Worm (Caenorhabditis elegans) whole organism, young adult: ENCODE data around the gene grl-6.

ENCODE experiments used
- B0336.3 ChIP-seq: fragments of 200-800 bp; sonication (Bioruptor generic); IDR thresholded peaks from 2 replicates; pipeline ENCODE4 v1.3.6; 2022; ENCODE audit warnings: missing genetic modification characterization, missing compliant biosample characterization
- F22D6.2 ChIP-seq: sonication (generic microtip); optimal IDR thresholded peaks from 2 replicates; lab custom pipeline; 2016; ENCODE audit warnings: mild to moderate bottlenecking, missing genetic modification characterization, missing compliant biosample characterization
- F37B4.10 ChIP-seq: fragments of 200-800 bp; sonication (Bioruptor generic); IDR thresholded peaks from 2 replicates; pipeline ENCODE4 v1.3.6; 2022; ENCODE audit warnings: missing genetic modification characterization, missing compliant biosample characterization
- F39B2.1 ChIP-seq: fragments of 200-800 bp; sonication (Bioruptor generic); IDR thresholded peaks from 2 replicates; pipeline ENCODE4 v1.3.6; 2022; ENCODE audit warnings: missing genetic modification reagents, missing genetic modification characterization, missing compliant biosample characterization
- K12H6.12 ChIP-seq: fragments of 200-800 bp; sonication (Bioruptor generic); optimal IDR thresholded peaks from 2 replicates; lab custom pipeline; 2018; ENCODE audit warnings: mild to moderate bottlenecking, missing genetic modification characterization, missing compliant biosample characterization
- Y67H2A.10 ChIP-seq: fragments of 200-800 bp; sonication (Bioruptor generic); conservative IDR thresholded peaks from 2 replicates; pipeline ENCODE4 v1.3.6; 2022; ENCODE audit warnings: missing genetic modification reagents, missing genetic modification characterization, missing compliant biosample characterization
- ama-1 ChIP-seq, 3 experiments: fragments of 150-350 bp in 1 of 3; sonication (generic microtip) in 2 of 3; optimal IDR thresholded peaks; 2 replicates each; lab custom pipeline; 2014 to 2018; ENCODE audit warnings: missing biosample characterization in 2 of 3, missing genetic modification characterization in 2 of 3, missing genetic modification reagents in 2 of 3
- aptf-3 ChIP-seq: fragments of 200-800 bp; sonication (Bioruptor generic); IDR thresholded peaks from 2 replicates; pipeline ENCODE4 v1.3.6; 2022; ENCODE audit warnings: missing genetic modification characterization, missing compliant biosample characterization
- atf-7 ChIP-seq: sonication (generic microtip); optimal IDR thresholded peaks from 2 replicates; lab custom pipeline; 2017; ENCODE audit warnings: mild to moderate bottlenecking, missing genetic modification characterization, missing compliant biosample characterization
- athp-1 ChIP-seq: sonication (generic microtip); optimal IDR thresholded peaks from 2 replicates; lab custom pipeline; 2017; ENCODE audit warnings: mild to moderate bottlenecking, missing genetic modification characterization, missing compliant biosample characterization
- attf-3 ChIP-seq: fragments of 200-800 bp; sonication (Bioruptor generic); conservative IDR thresholded peaks from 2 replicates; pipeline ENCODE4 v1.3.6; 2022; ENCODE audit warnings: missing genetic modification reagents, missing genetic modification characterization, missing compliant biosample characterization
- cebp-1 ChIP-seq, 2 experiments: fragments of 200-800 bp in 1 of 2; sonication (Bioruptor generic) in 1 of 2; sonication (generic microtip) in 1 of 2; IDR thresholded peaks in 1 of 2; optimal IDR thresholded peaks in 1 of 2; 2 replicates each; pipeline versions ENCODE4 v1.3.6 to Lab custom; 2017 to 2022; ENCODE audit warnings: missing compliant biosample characterization in 2 of 2, missing genetic modification characterization in 2 of 2, mild to moderate bottlenecking in 1 of 2, missing genetic modification reagents in 1 of 2, moderate library complexity in 1 of 2
- cebp-2 ChIP-seq: fragments of 200-800 bp; sonication (Bioruptor generic); IDR thresholded peaks from 2 replicates; pipeline ENCODE4 v1.3.6; 2022; ENCODE audit warnings: missing genetic modification characterization, missing compliant biosample characterization
- dpl-1 ChIP-seq: fragments of 150-350 bp; optimal IDR thresholded peaks from 2 replicates; lab custom pipeline; 2014; ENCODE audit warnings: missing biosample characterization, missing genetic modification reagents, missing genetic modification characterization
- efl-1 ChIP-seq: fragments of 150-350 bp; optimal IDR thresholded peaks from 2 replicates; lab custom pipeline; 2014; ENCODE audit warnings: missing biosample characterization, missing genetic modification reagents, missing genetic modification characterization
- egl-18 ChIP-seq: fragments of 200-800 bp; sonication (Bioruptor generic); IDR thresholded peaks from 2 replicates; pipeline ENCODE4 v1.3.6; 2022; ENCODE audit warnings: missing genetic modification reagents, missing genetic modification characterization, missing compliant biosample characterization
- egrh-3 ChIP-seq: fragments of 200-800 bp; sonication (Bioruptor generic); IDR thresholded peaks from 2 replicates; pipeline ENCODE4 v1.3.6; 2022; ENCODE audit warnings: missing genetic modification reagents, missing genetic modification characterization, missing compliant biosample characterization
- ekl-4 ChIP-seq: fragments of 200-800 bp; sonication (Bioruptor generic); IDR thresholded peaks from 2 replicates; pipeline ENCODE4 v1.3.6; 2022; ENCODE audit warnings: missing genetic modification reagents, missing genetic modification characterization, missing compliant biosample characterization
- gei-17 ChIP-seq: fragments of 200-800 bp; sonication (Bioruptor generic); optimal IDR thresholded peaks from 2 replicates; lab custom pipeline; 2018; ENCODE audit warnings: mild to moderate bottlenecking, missing genetic modification characterization, missing compliant biosample characterization
- hlh-26 ChIP-seq: fragments of 200-800 bp; sonication (Bioruptor generic); conservative IDR thresholded peaks from 2 replicates; pipeline ENCODE4 v1.3.6; 2022; ENCODE audit warnings: missing genetic modification reagents, missing genetic modification characterization, missing compliant biosample characterization
- lsy-27 ChIP-seq: sonication (generic microtip); optimal IDR thresholded peaks from 2 replicates; lab custom pipeline; 2017; ENCODE audit warnings: missing genetic modification characterization, mild to moderate bottlenecking, missing compliant biosample characterization, antibody characterized with exemption, missing genotype, borderline replicate concordance; ENCODE audit not compliant: insufficient read depth
- mcd-1 ChIP-seq: fragments of 200-800 bp; sonication (Bioruptor generic); IDR thresholded peaks from 2 replicates; pipeline ENCODE4 v1.3.6; 2022; ENCODE audit warnings: missing genetic modification reagents, missing genetic modification characterization, missing compliant biosample characterization
- nhr-80 ChIP-seq: sonication (generic microtip); optimal IDR thresholded peaks from 2 replicates; lab custom pipeline; 2016; ENCODE audit warnings: missing genetic modification characterization, missing compliant biosample characterization
- nhr-90 ChIP-seq: sonication (generic microtip); optimal IDR thresholded peaks from 2 replicates; lab custom pipeline; 2016; ENCODE audit warnings: missing genotype, mild to moderate bottlenecking, missing genetic modification characterization, missing compliant biosample characterization
- pbrm-1 ChIP-seq: fragments of 200-800 bp; sonication (Bioruptor generic); IDR thresholded peaks from 2 replicates; pipeline ENCODE4 v1.3.6; 2022; ENCODE audit warnings: missing genetic modification reagents, missing genetic modification characterization, missing compliant biosample characterization
- pha-4 ChIP-seq: fragments of 150-350 bp; sonication (generic microtip); optimal IDR thresholded peaks from 2 replicates; lab custom pipeline; 2014; ENCODE audit warnings: missing biosample characterization, missing genetic modification reagents, missing genetic modification characterization
- rcor-1 ChIP-seq: fragments of 200-800 bp; sonication (Bioruptor generic); IDR thresholded peaks from 2 replicates; pipeline ENCODE4 v1.3.6; 2022; ENCODE audit warnings: missing genetic modification reagents, missing genetic modification characterization, missing compliant biosample characterization
- repo-1 ChIP-seq: sonication (generic microtip); optimal IDR thresholded peaks from 2 replicates; lab custom pipeline; 2017; ENCODE audit warnings: mild to moderate bottlenecking, missing genetic modification characterization, missing compliant biosample characterization
- snpc-1.1 ChIP-seq: sonication (generic microtip); optimal IDR thresholded peaks from 2 replicates; lab custom pipeline; 2017; ENCODE audit warnings: missing genetic modification characterization, mild to moderate bottlenecking, missing compliant biosample characterization, antibody characterized with exemption, moderate library complexity, missing genotype, missing genetic modification reagents; ENCODE audit not compliant: insufficient read depth
- snpc-1.3 ChIP-seq: sonication (generic microtip); optimal IDR thresholded peaks from 2 replicates; lab custom pipeline; 2017; ENCODE audit warnings: missing genetic modification characterization, mild to moderate bottlenecking, missing compliant biosample characterization, antibody characterized with exemption, moderate library complexity, missing genotype, missing genetic modification reagents; ENCODE audit not compliant: insufficient read depth
- somi-1 ChIP-seq: fragments of 200-800 bp; sonication (Bioruptor generic); optimal IDR thresholded peaks from 2 replicates; lab custom pipeline; 2018; ENCODE audit warnings: mild to moderate bottlenecking, missing genetic modification characterization, missing compliant biosample characterization
- xnd-1 ChIP-seq: sonication (generic microtip); optimal IDR thresholded peaks from 2 replicates; lab custom pipeline; 2016; ENCODE audit warnings: missing genotype, missing genetic modification reagents, missing genetic modification characterization, missing compliant biosample characterization
- zfh-2 ChIP-seq: fragments of 200-800 bp; sonication (Bioruptor generic); conservative IDR thresholded peaks from 2 replicates; pipeline ENCODE4 v1.3.6; 2022; ENCODE audit warnings: missing genetic modification reagents, missing genetic modification characterization, missing compliant biosample characterization
- ztf-22 ChIP-seq: fragments of 200-800 bp; sonication (Bioruptor generic); optimal IDR thresholded peaks from 2 replicates; lab custom pipeline; 2018; ENCODE audit warnings: mild to moderate bottlenecking, missing genetic modification characterization, moderate library complexity, missing compliant biosample characterization
- ztf-25 ChIP-seq: fragments of 200-800 bp; sonication (Bioruptor generic); IDR thresholded peaks from 2 replicates; pipeline ENCODE4 v1.3.6; 2022; ENCODE audit warnings: missing genetic modification reagents, missing genetic modification characterization, missing compliant biosample characterization

grl-6 gene

ce11 chrX:6410177-6410765, 40.5 kb downstream of the grl-6 start, which contains the start of gene mup-2:
TSS of gene mup-2 (minus strand) at chrX:6410227.
- 0 out of 2 replicates have a peak, but pooled peaks have one; percentile 13 for TF ChIP-seq rcor-1 (GFP tag; lab: Robert Waterston, UW)
- TF ChIP-seq attf-3 (GFP tag; lab: Robert Waterston, UW): no peak
- TF ChIP-seq somi-1 (GFP tag; lab: Kevin White, UChicago): peak; percentile 40
- peak; percentile 88 for TF ChIP-seq zfh-2

- TF ChIP-seq egrh-3 (GFP tag; lab: Robert Waterston, UW) (peak; percentile 12; the same call in 1 of the 2 replicates), cebp-2 (GFP tag; lab: Robert Waterston, UW) (no peak), zfh-2 (peak; percentile 78)
Measured at ce11 chrX:6408713-6409112, 42.0 kb downstream of the grl-6 start.

ce11 chrX:6408286-6408685, 42.5 kb downstream of the grl-6 start:
- peak; percentile 20 for TF ChIP-seq nhr-80
- no peak for TF ChIP-seq F37B4.10 (GFP tag; lab: Robert Waterston, UW)
- no peak for TF ChIP-seq lsy-27
- TF ChIP-seq F39B2.1 (GFP tag; lab: Robert Waterston, UW): no peak
- TF ChIP-seq, all 124 proteins: peak for 1

DNA sequence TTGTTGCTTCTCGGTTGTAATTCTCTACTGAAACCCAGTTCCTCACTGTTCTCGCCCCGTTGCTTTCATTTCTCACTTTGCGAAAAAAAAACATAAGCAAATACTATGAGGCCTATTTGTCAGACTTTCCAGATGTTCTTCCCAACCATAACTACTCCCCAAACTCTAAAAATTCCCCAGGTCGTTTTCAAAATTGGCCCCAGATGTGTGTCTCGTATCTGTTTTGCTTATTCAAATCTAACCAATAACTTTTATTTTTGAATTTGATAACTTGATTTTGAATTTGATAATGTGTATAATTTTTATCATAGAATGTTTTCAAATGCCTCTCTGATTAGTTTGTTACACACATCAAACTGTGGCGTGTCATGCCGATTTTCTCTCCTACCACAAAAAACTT, 42.9 kb downstream of the grl-6 start:
- no peak for TF ChIP-seq egrh-3 (GFP tag; lab: Robert Waterston, UW)
- TF ChIP-seq Y67H2A.10 (GFP tag; lab: Robert Waterston, UW): no peak
- TF ChIP-seq snpc-1.1 (tag; lab: Kevin White, UChicago): no peak
- TF ChIP-seq efl-1 (GFP tag; lab: Kevin White, UChicago): no peak
- no peak for TF ChIP-seq dpl-1 (GFP tag; lab: Kevin White, UChicago)
- TF ChIP-seq nhr-90: no peak
- no peak for TF ChIP-seq mcd-1 (GFP tag; lab: Robert Waterston, UW)
- no peak for TF ChIP-seq snpc-1.3
- no peak for TF ChIP-seq nhr-80
- TF ChIP-seq aptf-3 (GFP tag; lab: Robert Waterston, UW): no peak
- no peak for TF ChIP-seq ekl-4 (GFP tag; lab: Robert Waterston, UW)
- no peak for TF ChIP-seq hlh-26 (GFP tag; lab: Robert Waterston, UW)
- no peak for TF ChIP-seq gei-17
- TF ChIP-seq repo-1: no peak
- no peak for TF ChIP-seq B0336.3 (GFP tag; lab: Robert Waterston, UW)
- TF ChIP-seq atf-7 (tag; lab: Kevin White, UChicago): no peak
- no peak for TF ChIP-seq pbrm-1
- TF ChIP-seq cebp-1 (GFP tag; IDR thresholded peaks at IDR 0.05; lab: Robert Waterston, UW): no peak
- no peak for TF ChIP-seq cebp-1 (tag; optimal IDR thresholded peaks at IDR 0.05; lab: Kevin White, UChicago)

DNA sequence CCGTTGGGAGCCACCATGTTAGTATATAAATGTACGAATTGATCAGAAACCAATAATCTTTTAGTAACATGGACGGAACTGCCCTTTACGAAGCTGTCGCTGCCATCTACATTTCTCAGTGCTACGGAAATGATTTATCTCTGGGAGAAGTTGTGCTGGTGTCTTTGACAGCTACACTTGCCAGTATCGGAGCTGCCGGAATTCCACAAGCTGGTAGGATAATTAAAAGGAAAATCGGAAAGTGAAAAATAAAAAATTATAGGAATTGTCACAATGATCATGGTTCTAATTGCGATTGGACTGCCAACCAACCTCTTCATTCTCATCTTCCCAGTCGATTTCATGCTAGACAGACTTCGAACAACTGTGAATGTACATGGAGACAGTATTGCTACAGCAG, 44.8 kb downstream of the grl-6 start:
- no peak for TF ChIP-seq pha-4 (tag; lab: Kevin White, UChicago)
- no peak for TF ChIP-seq ztf-22
- TF ChIP-seq K12H6.12 (tag; lab: Kevin White, UChicago): no peak
- no peak for TF ChIP-seq F22D6.2 (tag; lab: Kevin White, UChicago)
- TF ChIP-seq xnd-1 (tag; lab: Kevin White, UChicago): no peak
- TF ChIP-seq ztf-25: no peak
- TF ChIP-seq ama-1 (optimal IDR thresholded peaks at IDR 0.05; lab: Kevin White, UChicago): no peak
- no peak for TF ChIP-seq ama-1 (GFP tag; optimal IDR thresholded peaks at IDR 0.05; lab: Kevin White, UChicago)
- TF ChIP-seq snpc-1.3: no peak
- no peak for TF ChIP-seq athp-1 (tag; lab: Kevin White, UChicago)
- TF ChIP-seq egl-18: no peak
